Worm (Caenorhabditis elegans): ENCODE data around the gene cdk-11.2.

Gene cdk-11.2

ce11 chrX:10435492-10435939, 16.0 kb upstream of the cdk-11.2 start:
- TF ChIP-seq hlh-11 (tag; optimal IDR thresholded peaks at IDR 0.05) (peak; percentile 74), mxl-3 (GFP tag; optimal IDR thresholded peaks at IDR 0.05) (peak; percentile 71), lin-13 (GFP tag; optimal IDR thresholded peaks at IDR 0.05) (no peak), madf-9 (GFP tag; conservative IDR thresholded peaks at IDR 0.05) (0 out of 2 replicates have a peak, but pooled peaks have one; percentile 10), D1046.2 (GFP tag; IDR thresholded peaks at IDR 0.05) (no peak), F49E8.2 (tag; optimal IDR thresholded peaks at IDR 0.05; ENCODE audit: borderline replicate concordance) (no peak), nhr-25 (tag; optimal IDR thresholded peaks at IDR 0.05; ENCODE audit: borderline replicate concordance, insufficient read depth) (peak; percentile 3), rbr-2 (tag; optimal IDR thresholded peaks at IDR 0.05) (peak; percentile 79), nhr-28 (tag; optimal IDR thresholded peaks at IDR 0.05) (peak; percentile 61), ceh-20 (GFP tag; IDR thresholded peaks at IDR 0.05) (peak; percentile 76), hmg-1.1 (GFP tag; IDR thresholded peaks at IDR 0.05) (peak; percentile 82), mep-1 (tag; optimal IDR thresholded peaks at IDR 0.05) (peak; percentile 84), php-3 (GFP tag; IDR thresholded peaks at IDR 0.05) (no peak), nhr-6 (tag; optimal IDR thresholded peaks at IDR 0.05) (no peak), F26F4.8 (GFP tag; conservative IDR thresholded peaks at IDR 0.05) (no peak), zfp-2 (tag; optimal IDR thresholded peaks at IDR 0.05) (peak; percentile 5), duxl-1 (tag; optimal IDR thresholded peaks at IDR 0.05; ENCODE audit: poor library complexity) (no peak), set-16 (GFP tag; IDR thresholded peaks at IDR 0.05) (peak; percentile 94), nhr-102 (tag; optimal IDR thresholded peaks at IDR 0.05) (no peak), dmd-9 (GFP tag; IDR thresholded peaks at IDR 0.05) (no peak), jun-1 (tag; optimal IDR thresholded peaks at IDR 0.05) (no peak), mes-2 (tag; optimal IDR thresholded peaks at IDR 0.05; ENCODE audit: poor library complexity, severe bottlenecking) (peak; percentile 61), dve-1 (tag; optimal IDR thresholded peaks at IDR 0.05; ENCODE audit: insufficient read depth) (peak; percentile 26), R02D3.7 (tag; optimal IDR thresholded peaks at IDR 0.05) (no peak), Y48G9A.11 (GFP tag; IDR thresholded peaks at IDR 0.05) (no peak), nhr-42 (GFP tag; IDR thresholded peaks at IDR 0.05) (no peak), sdz-12 (GFP tag; optimal IDR thresholded peaks at IDR 0.05) (no peak), skn-1 (tag; optimal IDR thresholded peaks at IDR 0.05) (no peak), lir-3 (tag; optimal IDR thresholded peaks at IDR 0.05) (peak; percentile 70), T20F7.1 (GFP tag; optimal IDR thresholded peaks at IDR 0.05) (no peak), daf-8 (GFP tag; IDR thresholded peaks at IDR 0.05) (no peak), ZK337.2 (GFP tag; IDR thresholded peaks at IDR 0.05) (no peak), ceh-28 (tag; optimal IDR thresholded peaks at IDR 0.05) (peak; percentile 41), nhr-48 (tag; optimal IDR thresholded peaks at IDR 0.05) (peak; percentile 26), zag-1 (tag; optimal IDR thresholded peaks at IDR 0.05) (peak; percentile 29), hif-1 (tag; optimal IDR thresholded peaks at IDR 0.05) (peak in 1 of 2 experiments; percentile 62), ceh-82 (tag; optimal IDR thresholded peaks at IDR 0.05) (no peak), zip-2 (tag; optimal IDR thresholded peaks at IDR 0.05) (no peak), pqm-1 (tag; optimal IDR thresholded peaks at IDR 0.05) (no peak), tra-1 (GFP tag; IDR thresholded peaks at IDR 0.05) (0 out of 2 replicates have a peak, but pooled peaks have one; percentile 21), ztf-11 (tag; optimal IDR thresholded peaks at IDR 0.05) (no peak), gei-8 (GFP tag; optimal IDR thresholded peaks at IDR 0.05) (no peak), egl-43 (GFP tag; IDR thresholded peaks at IDR 0.05) (peak; percentile 84), dmd-6 (GFP tag; IDR thresholded peaks at IDR 0.05) (peak; percentile 24; the same call in 1 of the 2 replicates), daf-19 (GFP tag; conservative IDR thresholded peaks at IDR 0.05) (no peak), daf-16 (GFP tag; optimal IDR thresholded peaks at IDR 0.05) (peak in 1 of 2 experiments; percentile 19), daf-16 (tag; optimal IDR thresholded peaks at IDR 0.05) (no peak), ces-1 (GFP tag; optimal IDR thresholded peaks at IDR 0.05) (no peak), lin-29 (GFP tag; IDR thresholded peaks at IDR 0.05) (no peak), hlh-30 (tag; optimal IDR thresholded peaks at IDR 0.05; ENCODE audit: insufficient read depth) (peak; percentile 56), lin-38 (GFP tag; IDR thresholded peaks at IDR 0.05) (no peak)

Measured in whole organism, L4 larva.